Worm (Caenorhabditis elegans): Measurements from ENCODE around the gene B0334.4.

DNA sequence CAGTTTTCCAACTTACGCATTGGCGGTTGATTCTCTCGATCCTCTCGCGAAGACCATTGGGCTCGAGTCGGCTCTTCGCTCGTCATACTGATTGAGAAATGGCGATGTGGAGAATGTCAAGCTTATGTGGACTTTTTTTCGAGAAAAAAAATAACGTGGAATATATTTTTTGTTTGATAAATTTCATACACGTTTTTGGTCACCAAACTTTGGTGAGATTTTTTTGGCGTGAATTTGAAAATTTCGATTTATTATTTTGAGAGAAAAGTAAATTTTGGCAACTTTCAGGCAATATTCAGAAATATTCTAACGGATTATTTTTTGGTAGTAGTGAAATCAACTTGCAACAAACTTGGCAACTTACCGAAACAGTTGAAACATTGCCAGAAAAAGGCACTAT is 16.4 kb upstream of the B0334.4 start, which contains the start of gene W02B12.12:
- no peak for TF ChIP-seq lsy-2 (tag; optimal IDR thresholded peaks at IDR 0.05)
- no peak for TF ChIP-seq unc-62 (GFP tag; optimal IDR thresholded peaks at IDR 0.05)
- no peak for TF ChIP-seq nhr-25 (tag; optimal IDR thresholded peaks at IDR 0.05)
- TF ChIP-seq gmeb-1 (tag; optimal IDR thresholded peaks at IDR 0.05), result no peak
- no peak for TF ChIP-seq lin-39 (tag; optimal IDR thresholded peaks at IDR 0.05)
- TF ChIP-seq skn-1 (tag; optimal IDR thresholded peaks at IDR 0.05), result no peak
- no peak for TF ChIP-seq unc-55 (GFP tag; optimal IDR thresholded peaks at IDR 0.05)

All from whole organism, L2 larva.